Worm (Caenorhabditis elegans) whole organism, midembryonic: ENCODE data around the gene B0495.9.

Experiments used
- T22C8.4 ChIP-seq: fragments of 200-800 bp; sonication (Bioruptor generic); IDR thresholded peaks from 2 replicates; pipeline ENCODE4 v1.3.6; 2022; ENCODE audit warnings: missing genetic modification characterization, missing compliant biosample characterization
- flt-1 ChIP-seq: fragments of 200-800 bp; sonication (Bioruptor generic); IDR thresholded peaks from 2 replicates; pipeline ENCODE4 v1.3.6; 2022; ENCODE audit warnings: missing genetic modification characterization, missing compliant biosample characterization
- klf-2 ChIP-seq: fragments of 200-800 bp; sonication (Bioruptor generic); conservative IDR thresholded peaks from 2 replicates; pipeline ENCODE4 v1.3.6; 2022; ENCODE audit warnings: missing genetic modification reagents, missing genetic modification characterization, missing compliant biosample characterization
- med-1 ChIP-seq: sonication (generic microtip); optimal IDR thresholded peaks from 2 replicates; lab custom pipeline; 2017; ENCODE audit warnings: missing genetic modification characterization, mild to moderate bottlenecking, missing compliant biosample characterization, antibody characterized with exemption, missing genetic modification reagents; ENCODE audit not compliant: insufficient read depth
- ref-1 ChIP-seq: fragments of 200-800 bp; sonication (Bioruptor generic); conservative IDR thresholded peaks from 2 replicates; pipeline ENCODE4 v1.3.6; 2022; ENCODE audit warnings: missing genetic modification reagents, missing genetic modification characterization, missing compliant biosample characterization
- tab-1 ChIP-seq: fragments of 200-800 bp; sonication (Bioruptor generic); IDR thresholded peaks from 2 replicates; pipeline ENCODE4 v1.3.6; 2022; ENCODE audit warnings: missing genetic modification characterization, missing compliant biosample characterization
- ztf-23 ChIP-seq: fragments of 200-800 bp; sonication (Bioruptor generic); IDR thresholded peaks from 2 replicates; pipeline ENCODE4 v1.3.6; 2022; ENCODE audit warnings: missing genetic modification reagents, missing genetic modification characterization, missing compliant biosample characterization
- ztf-29 ChIP-seq: fragments of 200-800 bp; sonication (Bioruptor generic); IDR thresholded peaks from 2 replicates; pipeline ENCODE4 v1.3.6; 2022; ENCODE audit warnings: missing genetic modification reagents, missing genetic modification characterization, missing compliant biosample characterization

DNA sequence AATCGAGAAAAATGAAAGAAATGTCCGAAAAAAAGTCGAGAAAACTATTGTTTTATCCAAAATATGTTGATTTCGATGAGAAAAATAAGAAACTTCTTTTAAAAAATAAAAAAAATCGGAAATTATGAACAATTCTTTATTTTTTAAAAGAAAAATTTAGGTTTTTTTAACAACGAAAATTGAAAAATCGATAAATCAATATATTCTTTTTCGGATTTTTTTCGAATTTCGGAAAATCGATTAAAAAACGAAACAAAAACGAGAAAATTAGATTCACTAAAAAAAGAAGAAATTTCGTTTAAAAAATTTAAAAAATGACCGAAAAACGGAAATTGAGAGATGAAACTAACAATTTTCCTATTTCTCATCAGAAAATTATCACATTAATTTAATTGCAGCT lies 38.5 kb downstream of the B0495.9 start:
- TF ChIP-seq tab-1 (GFP tag; lab: Robert Waterston, UW) (no peak), ref-1 (GFP tag; lab: Robert Waterston, UW) (no peak), med-1 (GFP tag; lab: Kevin White, UChicago) (no peak), T22C8.4 (GFP tag; lab: Robert Waterston, UW) (no peak), flt-1 (GFP tag; lab: Robert Waterston, UW) (no peak), klf-2 (GFP tag; lab: Robert Waterston, UW) (no peak), ztf-29 (GFP tag; lab: Robert Waterston, UW) (no peak), ztf-23 (no peak)
